Worm (Caenorhabditis elegans) whole organism, midembryonic: ENCODE measurements around the gene C36E8.6.

Experiments
- T22C8.4 ChIP-seq: fragments of 200-800 bp; sonication (Bioruptor generic); IDR thresholded peaks from 2 replicates; pipeline ENCODE4 v1.3.6; 2022; ENCODE audit warnings: missing genetic modification characterization, missing compliant biosample characterization
- cog-1 ChIP-seq: sonication (generic microtip); optimal IDR thresholded peaks from 2 replicates; lab custom pipeline; 2016; ENCODE audit warnings: missing genetic modification characterization, missing compliant biosample characterization
- flt-1 ChIP-seq: fragments of 200-800 bp; sonication (Bioruptor generic); IDR thresholded peaks from 2 replicates; pipeline ENCODE4 v1.3.6; 2022; ENCODE audit warnings: missing genetic modification characterization, missing compliant biosample characterization
- klf-2 ChIP-seq: fragments of 200-800 bp; sonication (Bioruptor generic); conservative IDR thresholded peaks from 2 replicates; pipeline ENCODE4 v1.3.6; 2022; ENCODE audit warnings: missing genetic modification reagents, missing genetic modification characterization, missing compliant biosample characterization
- med-1 ChIP-seq: sonication (generic microtip); optimal IDR thresholded peaks from 2 replicates; lab custom pipeline; 2017; ENCODE audit warnings: missing genetic modification characterization, mild to moderate bottlenecking, missing compliant biosample characterization, antibody characterized with exemption, missing genetic modification reagents; ENCODE audit not compliant: insufficient read depth
- ref-1 ChIP-seq: fragments of 200-800 bp; sonication (Bioruptor generic); conservative IDR thresholded peaks from 2 replicates; pipeline ENCODE4 v1.3.6; 2022; ENCODE audit warnings: missing genetic modification reagents, missing genetic modification characterization, missing compliant biosample characterization
- tab-1 ChIP-seq: fragments of 200-800 bp; sonication (Bioruptor generic); IDR thresholded peaks from 2 replicates; pipeline ENCODE4 v1.3.6; 2022; ENCODE audit warnings: missing genetic modification characterization, missing compliant biosample characterization
- ztf-23 ChIP-seq: fragments of 200-800 bp; sonication (Bioruptor generic); IDR thresholded peaks from 2 replicates; pipeline ENCODE4 v1.3.6; 2022; ENCODE audit warnings: missing genetic modification reagents, missing genetic modification characterization, missing compliant biosample characterization
- ztf-29 ChIP-seq: fragments of 200-800 bp; sonication (Bioruptor generic); IDR thresholded peaks from 2 replicates; pipeline ENCODE4 v1.3.6; 2022; ENCODE audit warnings: missing genetic modification reagents, missing genetic modification characterization, missing compliant biosample characterization

C36E8.6 gene

ce11 chrIII:3964237-3964636, 23.6 kb upstream of the C36E8.6 start, which contains the start of gene R10E9.2:
TSS of gene R10E9.2 (minus strand) at chrIII:3964337.
- TF ChIP-seq ztf-23 (no peak), med-1 (no peak)

ce11 chrIII:3966143-3966542, 21.7 kb upstream of the C36E8.6 start:
- TF ChIP-seq klf-2 (GFP tag; lab: Robert Waterston, UW) (no peak), cog-1 (tag; lab: Kevin White, UChicago) (no peak), T22C8.4 (GFP tag; lab: Robert Waterston, UW) (no peak), ztf-29 (GFP tag; lab: Robert Waterston, UW) (no peak), med-1 (no peak), ztf-23 (no peak), ref-1 (GFP tag; lab: Robert Waterston, UW) (no peak)

ce11 chrIII:3969133-3969532, 18.7 kb upstream of the C36E8.6 start:
- TF ChIP-seq tab-1 (no peak), ztf-29 (GFP tag; lab: Robert Waterston, UW) (no peak), ref-1 (GFP tag; lab: Robert Waterston, UW) (no peak), T22C8.4 (GFP tag; lab: Robert Waterston, UW) (no peak), ztf-23 (no peak), cog-1 (tag; lab: Kevin White, UChicago) (no peak), med-1 (no peak)

ce11 chrIII:3970395-3970794, 17.5 kb upstream of the C36E8.6 start:
- TF ChIP-seq flt-1 (GFP tag; lab: Robert Waterston, UW) (no peak), T22C8.4 (GFP tag; lab: Robert Waterston, UW) (no peak), tab-1 (no peak), ztf-23 (no peak), klf-2 (GFP tag; lab: Robert Waterston, UW) (no peak), ref-1 (GFP tag; lab: Robert Waterston, UW) (no peak), ztf-29 (GFP tag; lab: Robert Waterston, UW) (no peak), med-1 (no peak)

ce11 chrIII:3972687-3973086, 15.2 kb upstream of the C36E8.6 start, which contains the start of gene R10E9.4:
TSS of gene R10E9.4 (minus strand) at chrIII:3972787.
- TF ChIP-seq med-1 (no peak), T22C8.4 (GFP tag; lab: Robert Waterston, UW) (no peak), tab-1 (no peak), cog-1 (tag; lab: Kevin White, UChicago) (no peak)

- TF ChIP-seq cog-1 (tag; lab: Kevin White, UChicago) = no peak
- no peak for TF ChIP-seq klf-2 (GFP tag; lab: Robert Waterston, UW)
- no peak for TF ChIP-seq flt-1 (GFP tag; lab: Robert Waterston, UW)
- TF ChIP-seq ztf-29 (GFP tag; lab: Robert Waterston, UW) = no peak
- TF ChIP-seq ref-1 (GFP tag; lab: Robert Waterston, UW) = no peak
- no peak for TF ChIP-seq tab-1
- TF ChIP-seq med-1 = no peak
- TF ChIP-seq ztf-23 = no peak
- no peak for TF ChIP-seq T22C8.4 (GFP tag; lab: Robert Waterston, UW)
Measured at ce11 chrIII:3974503-3974902, 13.4 kb upstream of the C36E8.6 start.

- TF ChIP-seq flt-1 (GFP tag; lab: Robert Waterston, UW) = no peak
- no peak for TF ChIP-seq ztf-23
- TF ChIP-seq klf-2 (GFP tag; lab: Robert Waterston, UW) = no peak
- TF ChIP-seq ztf-29 (GFP tag; lab: Robert Waterston, UW) = no peak
- TF ChIP-seq cog-1 (tag; lab: Kevin White, UChicago) = no peak
- no peak for TF ChIP-seq T22C8.4 (GFP tag; lab: Robert Waterston, UW)
- no peak for TF ChIP-seq tab-1
- no peak for TF ChIP-seq ref-1 (GFP tag; lab: Robert Waterston, UW)
- no peak for TF ChIP-seq med-1
Measured at ce11 chrIII:3975008-3975407, 12.9 kb upstream of the C36E8.6 start.

- TF ChIP-seq flt-1 (GFP tag; lab: Robert Waterston, UW) (no peak), cog-1 (tag; lab: Kevin White, UChicago) (no peak), klf-2 (GFP tag; lab: Robert Waterston, UW) (no peak), ztf-23 (no peak), ref-1 (GFP tag; lab: Robert Waterston, UW) (no peak), tab-1 (no peak), ztf-29 (GFP tag; lab: Robert Waterston, UW) (no peak), T22C8.4 (GFP tag; lab: Robert Waterston, UW) (no peak), med-1 (no peak)
Measured at ce11 chrIII:3976291-3976690, 11.6 kb upstream of the C36E8.6 start, which contains the start of gene msi-1. TSS of gene msi-1 (minus strand) at chrIII:3976391.

ce11 chrIII:3976992-3977391, 10.9 kb upstream of the C36E8.6 start:
- TF ChIP-seq tab-1 (no peak), ref-1 (GFP tag; lab: Robert Waterston, UW) (no peak), med-1 (no peak), ztf-29 (GFP tag; lab: Robert Waterston, UW) (no peak), ztf-23 (no peak), T22C8.4 (GFP tag; lab: Robert Waterston, UW) (no peak), flt-1 (GFP tag; lab: Robert Waterston, UW) (no peak), cog-1 (tag; lab: Kevin White, UChicago) (no peak), klf-2 (GFP tag; lab: Robert Waterston, UW) (no peak)

ce11 chrIII:3978438-3978837, 9.4 kb upstream of the C36E8.6 start:
- TF ChIP-seq ztf-23 (no peak), flt-1 (GFP tag; lab: Robert Waterston, UW) (no peak), ztf-29 (GFP tag; lab: Robert Waterston, UW) (no peak)
